Fruit fly (Drosophila melanogaster) ovary, adult (tissue): ENCODE results near the gene Mks1.

ENCODE experiments used
- CG17801 ChIP-seq: fragments of 200-800 bp; optimal IDR thresholded peaks from 2 replicates; lab custom pipeline; 2019; ENCODE audit warnings: missing biosample characterization, mild to moderate bottlenecking, missing genetic modification characterization, moderate library complexity; ENCODE audit not compliant: partially characterized antibody

Gene Mks1

DNA sequence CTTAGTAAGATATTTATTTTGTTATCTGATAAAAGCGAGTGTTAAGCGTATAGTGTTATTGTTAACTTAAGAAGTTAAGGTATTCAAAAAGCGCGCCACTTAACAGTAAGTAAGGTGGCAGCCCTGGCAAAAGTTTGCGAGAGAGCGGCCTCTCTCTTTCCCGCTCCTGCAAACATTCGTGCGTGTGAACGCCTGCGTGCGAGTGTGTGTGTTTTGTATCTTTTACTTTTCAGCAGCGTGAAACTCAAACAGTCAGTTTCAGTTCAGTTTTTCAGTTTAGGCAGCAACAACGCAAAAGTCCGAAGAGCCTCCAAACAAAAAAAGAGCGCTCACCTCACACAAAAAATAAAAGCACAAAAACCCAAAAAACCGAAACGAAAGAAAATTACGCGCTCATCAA lies 25.0 kb downstream of the Mks1 start:
- no peak for TF ChIP-seq CG17801

DNA sequence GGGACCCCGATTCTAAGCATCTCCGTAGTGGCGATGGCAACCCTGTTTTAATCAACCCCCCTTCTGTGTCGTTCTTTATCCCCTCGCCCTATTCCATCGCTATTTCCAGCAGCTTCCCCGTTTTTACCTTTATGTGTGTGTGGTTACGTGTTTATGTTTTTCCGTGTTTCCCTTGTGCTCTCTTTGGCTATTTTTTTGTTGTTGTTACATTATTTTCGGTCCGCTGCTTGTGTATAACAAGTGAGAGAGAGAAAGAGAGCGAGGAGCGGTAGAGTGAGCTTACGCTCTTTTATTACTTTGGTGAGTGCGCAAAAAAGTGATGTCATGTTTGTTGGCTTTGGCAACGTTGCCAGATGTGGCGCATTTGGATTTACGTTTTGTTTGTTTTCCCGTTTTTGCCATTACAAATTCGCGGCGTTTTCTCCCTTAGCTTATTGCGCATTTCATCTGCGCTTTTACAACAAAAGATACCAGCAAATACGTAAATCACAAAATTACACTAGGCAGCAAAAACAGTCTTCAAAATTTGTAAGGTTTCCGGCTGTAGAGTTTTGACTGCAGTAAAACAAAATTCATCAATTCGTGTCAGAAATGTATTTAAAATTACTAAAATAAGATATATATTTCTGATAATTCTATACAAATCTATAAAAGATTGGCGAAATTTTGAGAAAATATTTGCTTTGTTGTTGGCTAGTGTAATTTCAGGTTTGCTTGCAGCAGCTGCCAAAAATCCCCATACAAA lies 26.0 kb downstream of the Mks1 start:
- peak; percentile 34 for TF ChIP-seq CG17801

DNA sequence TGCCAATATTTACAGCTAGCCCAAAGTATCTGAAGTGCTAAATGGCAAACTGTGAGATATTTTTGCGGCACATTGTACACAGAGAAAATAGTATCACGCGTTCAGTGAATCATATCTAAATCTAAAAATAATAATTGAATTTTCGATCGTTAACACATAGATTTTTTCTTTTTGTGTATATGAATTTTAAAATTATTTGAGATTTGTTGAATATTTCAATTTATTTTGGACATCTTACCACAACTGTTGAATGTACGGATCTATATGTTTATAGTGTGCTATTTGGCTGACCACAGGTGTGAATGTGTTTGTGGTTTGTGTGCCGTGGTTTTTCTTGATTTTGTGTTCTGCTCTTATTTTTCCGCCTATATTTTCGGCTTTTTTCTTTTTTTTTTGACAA lies 26.6 kb downstream of the Mks1 start:
- peak; percentile 5 for TF ChIP-seq CG17801

DNA sequence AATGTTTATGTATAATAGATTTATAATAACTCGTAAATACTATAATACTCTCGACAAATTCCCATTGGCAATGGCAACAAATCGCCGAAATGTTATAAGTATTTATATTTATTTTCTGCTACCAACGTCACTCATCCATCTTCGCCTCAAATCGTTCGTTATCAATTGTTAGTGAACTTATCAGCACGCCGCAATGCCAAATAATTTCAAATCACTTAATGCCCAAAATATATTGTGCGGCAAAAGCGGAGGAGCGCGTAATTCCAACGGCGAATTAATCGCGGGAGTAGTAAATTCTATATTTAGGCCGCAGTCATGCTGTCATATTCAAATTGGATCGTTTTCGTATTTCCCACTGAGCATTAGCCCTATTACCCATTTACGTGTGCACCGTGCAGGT lies 27.2 kb downstream of the Mks1 start:
- no peak for TF ChIP-seq CG17801

DNA sequence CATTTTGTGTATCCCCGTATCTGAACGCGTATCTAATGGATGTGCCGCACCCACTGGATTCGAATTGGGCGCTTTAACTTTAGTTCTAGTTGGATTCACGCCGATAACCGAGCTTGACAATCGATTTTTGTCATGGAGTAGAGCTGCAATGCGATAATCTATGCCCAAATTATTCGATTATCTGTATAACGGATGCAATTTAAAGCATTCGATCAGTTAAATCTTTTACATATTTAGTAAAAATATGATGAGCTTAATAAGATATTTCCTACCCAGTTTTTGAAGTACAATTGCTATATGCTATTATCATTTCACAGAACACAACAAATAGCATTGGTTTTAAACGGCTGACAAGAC lies 29.2 kb downstream of the Mks1 start:
- TF ChIP-seq CG17801: no peak

DNA sequence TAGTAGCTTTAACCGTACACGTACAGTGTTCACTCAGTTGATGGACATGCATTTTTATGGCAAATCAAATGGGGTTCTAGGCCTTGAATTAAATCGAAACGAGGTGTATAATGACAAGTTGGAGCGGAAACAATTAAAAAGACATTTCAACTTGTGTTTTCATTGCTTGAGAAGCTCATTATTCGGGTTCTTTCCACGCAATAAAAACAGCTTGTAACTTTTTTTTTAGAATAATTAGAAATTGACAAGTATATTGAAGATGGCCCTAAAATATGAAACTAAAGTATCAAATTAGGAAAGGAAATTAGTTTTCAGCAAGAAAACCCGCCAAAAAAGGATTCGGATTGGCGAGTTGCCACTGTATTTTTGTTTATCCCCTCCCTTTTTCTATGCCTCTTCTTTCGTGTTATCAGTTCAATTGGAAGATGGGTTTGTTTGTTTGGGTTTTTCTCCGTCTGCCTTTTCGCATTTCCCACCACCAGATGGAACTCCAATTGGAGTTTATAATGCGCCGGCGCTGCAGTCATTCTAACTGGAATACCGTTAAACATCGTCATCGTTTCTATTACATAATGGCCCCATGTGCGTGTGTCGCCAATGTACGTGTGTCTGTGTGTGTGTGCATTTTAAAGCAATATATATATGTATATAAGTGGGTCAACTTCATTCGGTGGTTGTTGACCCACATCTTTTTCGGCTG lies 29.7 kb downstream of the Mks1 start:
- no peak for TF ChIP-seq CG17801

DNA sequence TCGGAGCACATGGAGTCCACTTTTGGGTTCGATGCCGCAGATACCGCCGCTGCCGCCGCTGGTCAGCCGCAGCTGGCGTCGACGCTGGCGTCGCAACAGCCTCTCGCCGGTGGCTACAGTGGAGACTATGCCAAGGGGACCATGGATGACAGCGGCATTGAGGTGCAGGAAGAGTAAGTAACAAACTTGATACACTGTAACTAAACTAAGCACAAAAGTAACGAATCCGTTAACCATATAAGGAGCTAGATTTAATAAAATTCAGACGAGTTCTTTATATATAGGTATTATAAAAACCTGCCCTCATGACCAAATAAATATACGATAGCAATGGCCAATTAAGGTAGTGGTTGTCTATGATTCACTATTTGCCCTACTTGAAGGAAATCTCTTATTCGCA lies 31.1 kb downstream of the Mks1 start:
- TF ChIP-seq CG17801: no peak

DNA sequence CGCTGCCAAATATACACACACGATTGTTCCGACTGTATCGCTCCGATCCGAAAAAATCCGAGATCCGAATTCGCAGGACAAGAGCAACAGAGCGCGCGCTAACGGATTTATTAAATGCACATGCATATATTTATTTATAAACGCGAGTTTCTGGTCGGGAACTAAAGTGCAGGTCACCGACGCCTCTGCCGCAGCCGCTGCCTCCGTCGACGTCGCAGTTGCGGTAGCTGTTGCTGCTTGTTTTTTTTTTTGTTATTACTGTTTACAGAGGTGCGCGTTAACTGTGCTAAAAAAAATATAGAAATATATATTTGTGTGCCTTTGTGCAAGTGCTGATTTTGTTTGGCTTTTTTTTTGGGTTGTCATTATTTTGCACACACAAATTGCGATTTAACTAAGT lies 32.8 kb downstream of the Mks1 start:
- no peak for TF ChIP-seq CG17801

DNA sequence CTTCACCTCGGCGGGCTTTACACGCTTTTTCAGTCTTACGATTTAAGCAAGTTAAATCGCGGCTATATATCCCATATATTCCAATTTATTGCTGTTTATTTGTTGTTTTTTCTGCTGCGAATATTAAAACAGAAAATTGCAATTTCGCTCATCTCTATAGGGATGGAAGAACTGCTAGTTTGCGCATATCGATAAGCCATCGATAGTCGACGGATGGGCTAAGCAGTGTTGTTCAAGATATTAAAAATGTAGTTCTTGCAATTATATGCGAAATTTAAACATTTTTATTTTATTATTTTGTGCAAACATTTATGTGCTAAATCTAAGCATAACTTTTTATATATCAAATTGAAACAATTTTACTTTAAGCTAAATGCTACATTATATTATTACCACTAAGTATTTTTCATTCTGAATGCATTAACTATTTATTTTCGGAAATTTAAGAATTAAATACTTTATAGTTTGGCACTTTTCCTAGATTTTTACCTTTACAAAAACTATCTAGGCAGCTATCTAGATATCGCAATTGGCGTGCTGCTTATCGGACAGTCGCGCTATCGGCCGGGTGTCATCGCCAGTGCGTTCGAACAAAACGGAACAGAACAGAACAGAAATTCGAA lies 33.4 kb downstream of the Mks1 start, which contains the start of the genes Rab40 and CG42258:
Rab40 (minus strand) TSS at position 177 of the 623 bp plus-strand sequence.
CG42258 (plus strand) TSS at position 593 of the 623 bp plus-strand sequence.
- TF ChIP-seq CG17801: peak; percentile 7

DNA sequence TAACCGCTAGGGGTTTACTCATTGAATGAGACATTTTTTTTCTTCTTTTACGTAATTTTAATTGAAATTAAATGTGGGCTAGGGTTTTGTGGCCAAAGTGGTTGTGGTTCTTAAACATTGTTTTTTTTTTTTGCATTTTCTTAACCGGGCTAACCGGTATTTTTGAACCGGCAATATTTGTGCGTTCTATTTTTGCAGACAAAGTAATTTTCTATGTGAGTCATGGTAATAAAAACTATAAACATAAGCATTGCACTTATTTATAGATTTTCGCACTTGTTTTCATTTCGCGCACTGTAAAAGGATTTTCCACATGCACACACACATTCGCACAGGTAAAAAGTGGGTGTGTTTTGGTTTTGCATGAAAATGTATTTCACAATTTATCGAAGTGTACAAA lies 34.2 kb downstream of the Mks1 start:
- TF ChIP-seq CG17801: no peak

DNA sequence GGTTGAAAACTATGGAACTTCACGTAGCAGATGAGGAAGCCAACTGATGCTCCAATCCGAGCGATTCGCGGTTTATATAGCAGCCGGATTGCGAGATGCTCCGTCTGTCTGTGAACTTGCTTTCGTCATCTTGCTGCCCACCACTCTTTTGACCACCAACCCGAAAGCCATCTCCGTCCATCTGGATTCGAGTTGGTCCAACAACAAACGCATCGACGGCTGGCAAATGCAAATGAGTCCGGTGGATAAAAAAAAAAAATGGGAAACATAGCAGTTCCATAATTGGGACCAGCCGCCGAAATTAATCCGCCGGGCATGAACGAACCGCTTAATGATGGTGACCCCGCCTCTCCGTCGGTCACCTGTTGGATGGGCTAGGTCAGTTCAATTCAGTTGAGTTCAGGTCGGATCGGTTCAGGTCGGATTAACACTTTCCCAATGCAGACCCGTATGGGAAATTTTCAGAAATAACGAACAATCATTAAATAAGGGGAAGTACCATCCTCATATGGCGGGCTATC lies 38.6 kb downstream of the Mks1 start, which contains the start of gene CG15731:
CG15731 (minus strand) TSS at position 51 of the 521 bp plus-strand sequence.
- no peak for TF ChIP-seq CG17801

DNA sequence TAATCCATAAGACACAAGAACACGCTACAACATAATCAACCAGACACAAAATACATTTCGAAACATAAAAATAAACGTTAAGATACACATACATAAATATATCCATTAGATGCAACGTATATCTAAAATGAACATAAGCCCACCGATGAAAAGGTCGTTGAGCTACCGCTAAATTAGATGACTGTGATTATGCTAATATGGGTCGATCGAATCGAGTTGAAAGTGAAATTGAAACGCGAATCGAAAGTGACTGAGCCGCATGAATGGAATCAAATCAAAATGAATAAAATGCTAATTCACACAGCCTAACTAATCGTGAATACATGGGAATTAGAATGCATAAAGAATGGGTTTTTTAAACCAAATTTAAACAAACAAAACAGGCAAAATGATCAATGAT lies 40.5 kb downstream of the Mks1 start:
- no peak for TF ChIP-seq CG17801

DNA sequence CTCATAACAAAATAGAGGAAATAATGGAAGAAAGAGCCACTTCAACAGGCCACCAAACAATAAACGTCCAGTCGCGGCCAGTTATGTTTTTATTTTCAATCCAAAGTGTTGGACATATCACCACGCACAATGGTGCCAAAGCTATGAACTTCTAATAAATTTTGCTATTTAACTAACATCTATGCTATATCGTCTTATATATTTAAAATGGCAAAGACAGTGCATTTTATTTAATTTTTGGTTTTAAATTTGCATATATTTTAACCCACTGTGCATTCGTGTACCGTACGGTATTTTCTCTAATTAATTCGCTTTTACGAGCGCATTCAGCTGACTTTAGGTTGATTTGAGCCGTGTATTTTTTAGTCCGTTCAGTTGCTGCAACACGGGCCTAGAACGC lies 42.0 kb downstream of the Mks1 start, which contains the start of gene CG15927:
CG15927 (plus strand) TSS at position 372 of the 400 bp plus-strand sequence.
- TF ChIP-seq CG17801: no peak

DNA sequence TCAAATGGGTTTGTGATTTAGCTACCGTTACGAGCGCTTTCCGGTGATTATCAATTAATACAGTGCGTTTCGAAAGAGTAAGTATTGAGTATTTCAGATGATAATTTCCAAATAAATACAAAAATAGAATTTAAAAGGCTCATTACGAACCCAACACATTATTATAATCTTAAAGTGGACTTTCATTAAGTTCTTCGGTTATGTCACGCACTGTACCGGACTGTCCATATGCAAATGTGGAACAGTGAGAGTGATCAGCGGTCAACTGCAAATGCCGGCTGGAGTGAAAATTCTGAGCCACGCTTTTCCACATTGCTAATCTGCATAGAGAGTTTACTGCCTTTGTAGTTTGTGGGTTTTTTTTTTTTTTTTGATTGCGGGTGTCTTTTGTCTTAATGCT lies 42.7 kb downstream of the Mks1 start:
- TF ChIP-seq CG17801: no peak

DNA sequence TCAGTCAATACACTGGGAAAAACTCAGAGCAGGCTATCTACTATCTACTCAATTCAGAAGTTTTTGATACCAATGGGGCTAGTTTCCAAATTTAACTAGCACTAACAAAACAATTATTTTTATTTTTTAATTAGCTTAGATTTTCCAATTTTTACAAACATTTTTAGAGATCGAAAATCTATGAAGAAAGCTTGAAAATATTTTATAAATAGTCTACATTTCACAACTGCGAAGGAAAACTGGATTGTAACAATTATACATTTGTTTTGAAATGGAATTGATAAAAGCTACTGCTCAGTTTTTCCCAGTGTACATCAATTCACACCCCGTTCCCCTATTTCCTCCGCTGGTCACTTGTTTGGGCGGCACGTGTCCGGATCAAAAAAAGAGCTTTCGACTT lies 48.5 kb downstream of the Mks1 start:
- TF ChIP-seq CG17801: no peak
